Worm (Caenorhabditis elegans) whole organism, L2 larva: Measurements from ENCODE around the gene ant-1.4.

Experiments
- aly-2 ChIP-seq: fragments of 150-350 bp; optimal IDR thresholded peaks from 2 replicates; lab custom pipeline; 2014; ENCODE audit warnings: missing biosample characterization, missing genetic modification characterization
- mab-5 ChIP-seq: fragments of 150-350 bp; optimal IDR thresholded peaks from 2 replicates; lab custom pipeline; 2014; ENCODE audit warnings: missing biosample characterization, missing genetic modification characterization
- nhr-11 ChIP-seq: fragments of 150-350 bp; optimal IDR thresholded peaks from 2 replicates; lab custom pipeline; 2014; ENCODE audit warnings: missing biosample characterization, missing genetic modification characterization
- nhr-12 ChIP-seq: fragments of 150-350 bp; optimal IDR thresholded peaks from 2 replicates; lab custom pipeline; 2014; ENCODE audit warnings: missing biosample characterization, missing genetic modification characterization
- nhr-237 ChIP-seq: fragments of 150-350 bp; optimal IDR thresholded peaks from 2 replicates; lab custom pipeline; 2014; ENCODE audit warnings: missing biosample characterization, missing genetic modification characterization
- nhr-77 ChIP-seq: fragments of 150-350 bp; optimal IDR thresholded peaks from 2 replicates; lab custom pipeline; 2014; ENCODE audit warnings: missing biosample characterization, missing genetic modification characterization
- unc-62 ChIP-seq: fragments of 150-350 bp; optimal IDR thresholded peaks from 2 replicates; lab custom pipeline; 2014; ENCODE audit warnings: missing biosample characterization, missing genetic modification reagents, missing genetic modification characterization

- TF ChIP-seq mab-5 (tag; lab: Kevin White, UChicago) (peak; percentile 51), aly-2 (tag; lab: Kevin White, UChicago) (no peak), nhr-237 (tag; lab: Kevin White, UChicago) (no peak), unc-62 (no peak), nhr-77 (tag; lab: Kevin White, UChicago) (peak; percentile 18), nhr-11 (tag; lab: Kevin White, UChicago) (no peak), nhr-12 (tag; lab: Kevin White, UChicago) (no peak)
Observed at ce11 chrIV:8428492-8428891, 31.6 kb downstream of the ant-1.4 start.
